Fruit fly (Drosophila melanogaster) whole organism, embryonic: Measurements from ENCODE around the gene Hydr2.

Source experiments
- ATbp ChIP-seq: fragments of 200-800 bp; sonication (Bioruptor generic); optimal IDR thresholded peaks from 2 replicates; lab custom pipeline; 2017; ENCODE audit warnings: missing biosample characterization, mild to moderate bottlenecking, missing genetic modification characterization, missing genetic modification reagents
- Asciz ChIP-seq: fragments of 200-800 bp; sonication (Bioruptor generic); optimal IDR thresholded peaks from 2 replicates; lab custom pipeline; 2017; ENCODE audit warnings: missing biosample characterization, mild to moderate bottlenecking, missing genetic modification characterization, missing genetic modification reagents
- Awh ChIP-seq: fragments of 200-800 bp; sonication (Bioruptor generic); IDR thresholded peaks from 2 replicates; pipeline ENCODE4, ENCODE4 v1.3.6; 2022; ENCODE audit warnings: missing biosample characterization, missing genetic modification characterization
- CG12391 ChIP-seq: fragments of 200-800 bp; sonication (Bioruptor generic); optimal IDR thresholded peaks from 3 replicates; lab custom pipeline; 2018; ENCODE audit warnings: missing biosample characterization, mild to moderate bottlenecking, missing genetic modification characterization, moderate library complexity
- CG12769 ChIP-seq: fragments of 200-800 bp; sonication (Bioruptor generic); optimal IDR thresholded peaks from 2 replicates; lab custom pipeline; 2019; ENCODE audit warnings: missing biosample characterization, mild to moderate bottlenecking, missing genetic modification characterization, moderate library complexity
- CG13296 ChIP-seq: fragments of 200-800 bp; sonication (Bioruptor generic); optimal IDR thresholded peaks from 3 replicates; lab custom pipeline; 2018; ENCODE audit warnings: missing biosample characterization, mild to moderate bottlenecking, missing genetic modification characterization
- CG14014 ChIP-seq: fragments of 200-800 bp; sonication (Bioruptor generic); IDR thresholded peaks from 2 replicates; pipeline ENCODE4 v1.3.6; 2022; ENCODE audit warnings: missing biosample characterization, missing genetic modification characterization
- CG15011 ChIP-seq: fragments of 200-800 bp; sonication (Bioruptor generic); optimal IDR thresholded peaks from 3 replicates; lab custom pipeline; 2018; ENCODE audit warnings: missing biosample characterization, mild to moderate bottlenecking, missing genetic modification characterization
- CG1603 ChIP-seq: fragments of 200-800 bp; sonication (Bioruptor generic); optimal IDR thresholded peaks from 2 replicates; lab custom pipeline; 2019; ENCODE audit warnings: missing biosample characterization, mild to moderate bottlenecking, missing genetic modification characterization, moderate library complexity
- CG3281 ChIP-seq: fragments of 200-800 bp; sonication (Bioruptor generic); optimal IDR thresholded peaks from 3 replicates; lab custom pipeline; 2017; ENCODE audit warnings: missing biosample characterization, mild to moderate bottlenecking, missing genetic modification characterization
- CG33557 ChIP-seq: fragments of 200-800 bp; sonication (Bioruptor generic); optimal IDR thresholded peaks from 2 replicates; lab custom pipeline; 2019; ENCODE audit warnings: missing biosample characterization, mild to moderate bottlenecking, missing genetic modification characterization, moderate library complexity
- CG4404 ChIP-seq: fragments of 200-800 bp; sonication (Bioruptor generic); IDR thresholded peaks from 2 replicates; pipeline ENCODE4 v1.3.6; 2022; ENCODE audit warnings: missing biosample characterization, missing genetic modification characterization
- CG6854 ChIP-seq: fragments of 200-800 bp; sonication (Bioruptor generic); optimal IDR thresholded peaks from 3 replicates; lab custom pipeline; 2017; ENCODE audit warnings: missing biosample characterization, mild to moderate bottlenecking, missing genetic modification characterization
- CG8281 ChIP-seq: fragments of 200-800 bp; sonication (Bioruptor generic); optimal IDR thresholded peaks from 2 replicates; lab custom pipeline; 2018; ENCODE audit warnings: missing biosample characterization, mild to moderate bottlenecking, missing genetic modification characterization, moderate library complexity
- CG8290 ChIP-seq, 3 experiments: fragments of 200-800 bp; sonication (Bioruptor generic); optimal IDR thresholded peaks; 2 replicates each; lab custom pipeline; 2016 to 2019; ENCODE audit warnings: missing biosample characterization in 3 of 3, missing genetic modification characterization in 3 of 3, mild to moderate bottlenecking in 2 of 3, moderate library complexity in 1 of 3
- CG8359 ChIP-seq: fragments of 200-800 bp; sonication (Bioruptor generic); optimal IDR thresholded peaks from 2 replicates; lab custom pipeline; 2017; ENCODE audit warnings: missing biosample characterization, mild to moderate bottlenecking, missing genetic modification characterization, borderline replicate concordance
- Dbx ChIP-seq: fragments of 200-800 bp; sonication (Bioruptor generic); IDR thresholded peaks from 3 replicates; pipeline ENCODE4 v1.3.6; 2022; ENCODE audit warnings: missing biosample characterization, missing genetic modification characterization
- ERR ChIP-seq: fragments of 200-800 bp; sonication (Bioruptor generic); optimal IDR thresholded peaks from 2 replicates; lab custom pipeline; 2016; ENCODE audit warnings: missing biosample characterization, missing genetic modification characterization
- Elba2 ChIP-seq: fragments of 200-800 bp; sonication (Bioruptor generic); optimal IDR thresholded peaks from 3 replicates; lab custom pipeline; 2016; ENCODE audit warnings: missing biosample characterization, missing genetic modification characterization
- Hr78 ChIP-seq, 2 experiments: fragments of 200-800 bp in 1 of 2; fragments of >200 bp in 1 of 2; sonication (Bioruptor generic) in 1 of 2; optimal IDR thresholded peaks; 2 replicates each; lab custom pipeline; 2017 to 2019; ENCODE audit warnings: missing biosample characterization in 2 of 2, missing genetic modification characterization in 2 of 2, mild to moderate bottlenecking in 1 of 2, moderate library complexity in 1 of 2
- Med ChIP-seq: fragments of 200-800 bp; sonication (Bioruptor generic); peaks from one replicate; lab custom pipeline; 2016; ENCODE audit warnings: missing biosample characterization, missing genetic modification characterization, mild to moderate bottlenecking, inconsistent platforms, moderate library complexity
- PHDP ChIP-seq: fragments of 200-800 bp; sonication (Bioruptor generic); optimal IDR thresholded peaks from 3 replicates; lab custom pipeline; 2018; ENCODE audit warnings: missing biosample characterization, mild to moderate bottlenecking, missing genetic modification characterization, moderate library complexity
- Pdp1 ChIP-seq, 2 experiments: fragments of 200-800 bp; sonication (Bioruptor generic); optimal IDR thresholded peaks; 3 replicates each; lab custom pipeline; 2016; ENCODE audit warnings: missing biosample characterization in 2 of 2, missing genetic modification characterization in 2 of 2, mild to moderate bottlenecking in 1 of 2, moderate library complexity in 1 of 2
- Side ChIP-seq: fragments of 200-800 bp; sonication (Bioruptor generic); optimal IDR thresholded peaks from 2 replicates; lab custom pipeline; 2016; ENCODE audit warnings: missing biosample characterization, missing genetic modification characterization
- Trl ChIP-seq, 3 experiments: fragments of >200 bp in 2 of 3; fragments of 200-800 bp in 1 of 3; sonication (Bioruptor generic) in 1 of 3; optimal IDR thresholded peaks; 2 replicates in 1 of 3; 3 replicates in 2 of 3; lab custom pipeline; 2016 to 2017; ENCODE audit warnings: missing biosample characterization in 1 of 3, missing genetic modification characterization in 1 of 3
- Vsx1 ChIP-seq: fragments of 200-800 bp; sonication (Bioruptor generic); optimal IDR thresholded peaks from 2 replicates; lab custom pipeline; 2017; ENCODE audit warnings: missing biosample characterization, mild to moderate bottlenecking, missing genetic modification characterization, missing genetic modification reagents
- ci ChIP-seq: fragments of 200-800 bp; sonication (Bioruptor generic); IDR thresholded peaks from 3 replicates; pipeline ENCODE4 v1.3.6; 2022; ENCODE audit warnings: missing biosample characterization, missing genetic modification characterization
- oc ChIP-seq: fragments of 200-800 bp; sonication (Bioruptor generic); optimal IDR thresholded peaks from 2 replicates; lab custom pipeline; 2018; ENCODE audit warnings: missing biosample characterization, mild to moderate bottlenecking, missing genetic modification characterization, moderate library complexity
- otp ChIP-seq: fragments of 200-800 bp; sonication (Bioruptor generic); IDR thresholded peaks from 3 replicates; pipeline ENCODE4, ENCODE4 v1.3.6; 2022; ENCODE audit warnings: missing biosample characterization, missing genetic modification characterization
- pum ChIP-seq: fragments of 200-800 bp; sonication (Bioruptor generic); optimal IDR thresholded peaks from 2 replicates; lab custom pipeline; 2016; ENCODE audit warnings: missing biosample characterization, missing genetic modification characterization
- ro ChIP-seq: fragments of 200-800 bp; sonication (Bioruptor generic); IDR thresholded peaks from 2 replicates; pipeline ENCODE4 v1.3.6; 2022; ENCODE audit warnings: missing biosample characterization, missing genetic modification characterization
- so ChIP-seq: fragments of 200-800 bp; sonication (Bioruptor generic); IDR thresholded peaks from 3 replicates; pipeline ENCODE4 v1.3.6; 2022; ENCODE audit warnings: missing biosample characterization, missing genetic modification characterization
- sob ChIP-seq: fragments of 200-800 bp; sonication (Bioruptor generic); IDR thresholded peaks from 2 replicates; pipeline ENCODE4 v1.3.6; 2022; ENCODE audit warnings: missing biosample characterization, missing genetic modification characterization
- tup ChIP-seq: fragments of 200-800 bp; sonication (Bioruptor generic); optimal IDR thresholded peaks from 2 replicates; lab custom pipeline; 2016; ENCODE audit warnings: missing biosample characterization, mild to moderate bottlenecking, missing genetic modification characterization, moderate library complexity
- unpg ChIP-seq: fragments of 200-800 bp; sonication (Bioruptor generic); optimal IDR thresholded peaks from 3 replicates; lab custom pipeline; 2018; ENCODE audit warnings: missing biosample characterization, mild to moderate bottlenecking, missing genetic modification characterization, moderate library complexity
- vvl ChIP-seq: fragments of 200-800 bp; sonication (Bioruptor generic); IDR thresholded peaks from 2 replicates; pipeline ENCODE4 v1.3.6; 2022; ENCODE audit warnings: missing biosample characterization, missing genetic modification characterization

The Hydr2 gene

DNA sequence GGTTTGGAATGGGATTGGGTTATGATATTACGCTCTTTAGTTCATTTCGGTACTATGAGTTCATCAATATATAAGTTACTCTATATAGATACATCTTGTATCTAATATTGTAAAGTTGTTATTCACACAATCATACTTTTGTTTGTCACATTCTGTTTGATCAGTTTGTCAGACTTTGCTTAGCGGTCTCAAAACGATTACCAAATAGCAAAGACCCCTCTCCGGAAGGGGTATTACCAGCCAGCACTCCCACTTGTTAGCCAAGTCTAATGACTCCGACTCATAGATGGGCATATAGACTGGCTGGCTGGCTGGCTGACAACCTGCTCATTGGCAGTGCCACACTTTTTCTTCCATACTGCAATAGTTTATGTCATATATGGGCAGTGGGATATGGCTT is 49.3 kb upstream of the Hydr2 start (continued):
- TF ChIP-seq otp (GFP tag; lab: Robert Waterston, UW): 0 out of 3 replicates have a peak, but pooled peaks have one; percentile 8
- TF ChIP-seq CG8359 (GFP tag; lab: Kevin White, UChicago): peak; percentile 1
- peak; percentile 15 for TF ChIP-seq CG13296 (GFP tag; lab: Kevin White, UChicago)
- TF ChIP-seq ERR: no peak
- no peak for TF ChIP-seq pum (GFP tag; lab: Kevin White, UChicago)
- no peak for TF ChIP-seq CG4404 (GFP tag; lab: Robert Waterston, UW)
- TF ChIP-seq CG1603 (tag; lab: Kevin White, UChicago): peak; percentile 8
- TF ChIP-seq sob (GFP tag; lab: Robert Waterston, UW): peak; percentile 8; the same call in 1 of the 2 replicates

DNA sequence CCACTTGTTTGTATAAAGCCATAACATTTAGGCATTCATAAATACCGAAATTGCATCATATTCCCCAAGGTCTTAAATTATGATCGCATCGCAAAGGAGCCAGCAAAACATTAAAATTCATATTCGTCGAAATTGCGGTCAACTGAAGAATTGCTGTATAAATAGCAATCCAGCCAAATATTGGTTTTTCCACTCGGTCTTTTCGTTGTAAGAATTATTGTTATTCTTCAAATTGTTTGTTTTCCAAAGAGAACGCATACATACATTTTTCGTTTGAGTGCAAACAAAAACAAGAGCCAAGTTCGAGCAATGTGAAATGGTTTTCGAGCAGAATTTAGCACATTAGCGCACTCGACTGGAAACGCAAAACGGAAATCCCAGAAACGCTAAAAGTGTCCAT is 48.6 kb upstream of the Hydr2 start:
- no peak for TF ChIP-seq CG8281 (tag; lab: Kevin White, UChicago)
- TF ChIP-seq ATbp: peak; percentile 7
- no peak for TF ChIP-seq CG33557 (GFP tag; lab: Kevin White, UChicago)
- TF ChIP-seq Med (GFP tag; lab: Kevin White, UChicago): peak; percentile 74
- peak; percentile 7 for TF ChIP-seq unpg (GFP tag; lab: Kevin White, UChicago)
- 0 out of 2 replicates have a peak, but pooled peaks have one; percentile 7 for TF ChIP-seq CG14014 (GFP tag; lab: Robert Waterston, UW)
- TF ChIP-seq Asciz (GFP tag; lab: Kevin White, UChicago): peak; percentile 40
- TF ChIP-seq tup (GFP tag; lab: Kevin White, UChicago): no peak
- TF ChIP-seq CG12769: no peak
- TF ChIP-seq CG8290 (GFP tag; optimal IDR thresholded peaks at IDR 0.05; lab: Kevin White, UChicago): no peak
- peak in 1 of 2 experiments; percentile 3 for TF ChIP-seq CG8290 (tag; optimal IDR thresholded peaks at IDR 0.05; lab: Kevin White, UChicago)
- no peak for TF ChIP-seq CG15011 (GFP tag; lab: Kevin White, UChicago)
- no peak for TF ChIP-seq ro (GFP tag; lab: Robert Waterston, UW)
- TF ChIP-seq, all 482 proteins: peak for 6

DNA sequence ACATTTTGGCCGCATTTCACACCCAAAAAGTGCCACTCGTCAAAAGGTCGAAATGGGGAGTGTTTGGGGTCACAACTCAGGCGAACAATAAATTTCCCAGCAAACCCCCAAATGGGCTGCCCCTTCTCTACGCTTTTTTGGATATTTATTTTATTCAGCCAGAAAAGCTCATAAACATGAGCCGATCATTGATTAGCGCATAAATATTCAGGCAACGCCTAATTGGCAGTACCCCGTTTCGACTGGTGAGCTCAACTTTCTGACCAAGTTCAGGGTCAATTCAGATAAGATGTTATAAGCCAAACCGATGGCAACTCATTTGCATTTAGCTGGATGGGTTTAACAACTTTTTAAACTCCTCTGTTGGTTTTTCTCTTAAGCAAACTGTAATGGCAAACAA is 43.8 kb upstream of the Hydr2 start:
- TF ChIP-seq Trl (optimal IDR thresholded peaks at IDR 0.05; lab: Kevin White, UChicago) (no peak), Trl (GFP tag; optimal IDR thresholded peaks at IDR 0.05; lab: Kevin White, UChicago) (no peak), so (GFP tag; lab: Robert Waterston, UW) (0 out of 3 replicates have a peak, but pooled peaks have one; percentile 13), vvl (GFP tag; lab: Robert Waterston, UW) (peak; percentile 62), Med (GFP tag; lab: Kevin White, UChicago) (peak; percentile 49), oc (peak; percentile 40), Dbx (GFP tag; lab: Robert Waterston, UW) (0 out of 3 replicates have a peak, but pooled peaks have one; percentile 8), Hr78 (GFP tag; optimal IDR thresholded peaks at IDR 0.05; lab: Kevin White, UChicago) (peak in 1 of 2 experiments; percentile 12), Awh (GFP tag; lab: Robert Waterston, UW) (peak; percentile 81), Side (no peak), CG12769 (peak; percentile 60)

DNA sequence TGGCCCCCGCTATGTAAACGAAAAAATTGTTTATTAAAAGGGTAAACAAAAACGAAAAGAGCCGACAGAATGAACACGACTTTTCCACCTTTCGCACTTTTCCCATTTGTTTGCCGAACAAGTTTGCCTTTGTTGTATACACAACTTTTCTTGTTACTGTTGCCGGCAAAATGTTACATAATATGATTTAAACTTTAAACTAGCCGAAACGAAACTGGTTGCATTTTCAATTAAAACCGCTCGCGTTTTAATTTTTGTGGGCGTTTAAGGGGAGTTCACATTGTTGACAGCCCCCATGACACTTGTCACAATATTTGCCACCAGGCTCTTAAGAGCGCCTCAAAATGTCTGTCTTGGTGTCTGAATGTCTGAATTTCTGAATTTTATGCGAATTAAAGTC is 42.6 kb upstream of the Hydr2 start:
- TF ChIP-seq Asciz (GFP tag; lab: Kevin White, UChicago) (peak; percentile 10), Elba2 (GFP tag; lab: Kevin White, UChicago) (no peak), CG12391 (tag; lab: Kevin White, UChicago) (no peak), ATbp (peak; percentile 30), Pdp1 (GFP tag; optimal IDR thresholded peaks at IDR 0.05; lab: Kevin White, UChicago) (peak in 1 of 2 experiments; percentile 90), CG3281 (peak; percentile 1), CG6854 (GFP tag; lab: Kevin White, UChicago) (no peak), PHDP (peak; percentile 5), ci (peak; percentile 52; the same call in 2 of the 3 replicates), Med (GFP tag; lab: Kevin White, UChicago) (peak; percentile 32), Vsx1 (GFP tag; lab: Kevin White, UChicago) (peak; percentile 6)
